Worm (Caenorhabditis elegans): ENCODE measurements around the gene Y73B3B.1.
"Not testable (repeated sequence)": the region's sequence is repeated elsewhere in the genome, so short reads cannot be mapped to it uniquely, and the experiment has no call there.

DNA sequence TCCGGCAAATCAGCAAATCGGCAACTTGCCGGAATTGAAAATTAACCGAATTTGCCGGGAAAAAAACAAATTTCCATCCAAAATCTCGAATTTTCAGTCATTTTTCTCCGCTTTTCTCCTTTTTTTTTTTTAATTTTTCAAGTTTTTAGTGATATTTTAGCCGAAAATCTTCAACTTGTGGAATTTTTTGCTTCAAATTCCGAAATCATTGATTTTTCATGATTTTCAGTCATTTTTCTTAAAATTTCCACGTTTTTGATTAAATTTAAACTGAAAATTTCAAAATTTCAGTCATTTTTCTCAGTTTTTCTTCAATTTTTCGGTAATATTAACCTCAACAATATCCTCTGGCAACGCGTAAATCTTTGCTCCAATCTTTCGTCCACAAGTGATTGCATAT is 1.3 kb downstream of the Y73B3B.1 start, which contains the start of gene Y73B3B.3:
- TF ChIP-seq him-1, dao-5 (tag; optimal IDR thresholded peaks at IDR 0.05): not testable (repeated sequence)
